Worm (Caenorhabditis elegans) whole organism, L3 larva: Measurements from ENCODE around the gene C55A6.3.

Experiments
- R02D3.7 ChIP-seq: fragments of 150-350 bp; optimal IDR thresholded peaks from 2 replicates; lab custom pipeline; 2014; ENCODE audit warnings: missing biosample characterization, missing genetic modification characterization
- ZK546.5 ChIP-seq: sonication (generic microtip); optimal IDR thresholded peaks from 2 replicates; lab custom pipeline; 2017; ENCODE audit warnings: missing biosample characterization, missing genetic modification characterization
- aly-2 ChIP-seq: fragments of 150-350 bp; optimal IDR thresholded peaks from 2 replicates; lab custom pipeline; 2014; ENCODE audit warnings: missing biosample characterization, missing genetic modification characterization
- ama-1 ChIP-seq: fragments of 150-350 bp; optimal IDR thresholded peaks from 2 replicates; lab custom pipeline; 2018
- ceh-16 ChIP-seq: sonication (generic microtip); optimal IDR thresholded peaks from 2 replicates; lab custom pipeline; 2017; ENCODE audit warnings: missing biosample characterization, missing genetic modification characterization
- ceh-28 ChIP-seq: fragments of 150-350 bp; optimal IDR thresholded peaks from 2 replicates; lab custom pipeline; 2014; ENCODE audit warnings: missing biosample characterization, missing genetic modification reagents, missing genetic modification characterization
- ceh-82 ChIP-seq: fragments of 150-350 bp; optimal IDR thresholded peaks from 2 replicates; lab custom pipeline; 2014; ENCODE audit warnings: missing biosample characterization, missing genetic modification characterization
- daf-12 ChIP-seq: fragments of 150-350 bp; optimal IDR thresholded peaks from 2 replicates; lab custom pipeline; 2014; ENCODE audit warnings: missing biosample characterization, missing genetic modification reagents, missing genetic modification characterization
- egl-27 ChIP-seq: sonication (generic microtip); optimal IDR thresholded peaks from 4 replicates; lab custom pipeline; 2017; ENCODE audit warnings: missing biosample characterization, missing genetic modification reagents, missing genetic modification characterization
- egl-5 ChIP-seq: fragments of 150-350 bp; optimal IDR thresholded peaks from 2 replicates; lab custom pipeline; 2017; ENCODE audit warnings: missing biosample characterization, missing genetic modification reagents, missing genetic modification characterization, inconsistent platforms
- elt-1 ChIP-seq: fragments of 150-350 bp; optimal IDR thresholded peaks from 2 replicates; lab custom pipeline; 2014; ENCODE audit warnings: missing biosample characterization, missing genetic modification characterization
- elt-2 ChIP-seq: sonication (generic microtip); optimal IDR thresholded peaks from 2 replicates; lab custom pipeline; 2016; ENCODE audit warnings: missing genetic modification reagents, mild to moderate bottlenecking, missing genetic modification characterization, missing compliant biosample characterization
- elt-3 ChIP-seq, 3 experiments: fragments of 150-350 bp in 1 of 3; sonication (generic microtip) in 2 of 3; optimal IDR thresholded peaks; 2 replicates in 2 of 3; 4 replicates in 1 of 3; lab custom pipeline; 2014 to 2017; ENCODE audit warnings: missing biosample characterization in 3 of 3, missing genetic modification characterization in 3 of 3
- eor-1 ChIP-seq, 2 experiments: fragments of 150-350 bp; optimal IDR thresholded peaks; 2 replicates each; lab custom pipeline; 2014 to 2018; ENCODE audit warnings: missing biosample characterization in 2 of 2, missing genetic modification characterization in 2 of 2
- fkh-2 ChIP-seq: fragments of 150-350 bp; optimal IDR thresholded peaks from 2 replicates; lab custom pipeline; 2014; ENCODE audit warnings: missing biosample characterization, missing genetic modification reagents, missing genetic modification characterization
- fos-1 ChIP-seq: fragments of 150-350 bp; optimal IDR thresholded peaks from 2 replicates; lab custom pipeline; 2014; ENCODE audit warnings: missing biosample characterization, missing genetic modification characterization
- hmg-11 ChIP-seq: sonication (generic microtip); optimal IDR thresholded peaks from 2 replicates; lab custom pipeline; 2016; ENCODE audit warnings: missing genetic modification characterization, missing compliant biosample characterization
- jun-1 ChIP-seq: fragments of 150-350 bp; optimal IDR thresholded peaks from 2 replicates; lab custom pipeline; 2014; ENCODE audit warnings: missing biosample characterization, missing genetic modification reagents, missing genetic modification characterization
- lin-15B ChIP-seq: fragments of 150-350 bp; optimal IDR thresholded peaks from 2 replicates; lab custom pipeline; 2014; ENCODE audit warnings: missing biosample characterization, missing genetic modification characterization
- lin-39 ChIP-seq: fragments of 150-350 bp; optimal IDR thresholded peaks from 2 replicates; lab custom pipeline; 2018; ENCODE audit warnings: missing biosample characterization, missing genetic modification reagents, missing genetic modification characterization
- lsy-12 ChIP-seq: sonication (generic microtip); optimal IDR thresholded peaks from 2 replicates; lab custom pipeline; 2016; ENCODE audit warnings: mild to moderate bottlenecking, missing genetic modification characterization, missing compliant biosample characterization
- mdl-1 ChIP-seq: fragments of 150-350 bp; optimal IDR thresholded peaks from 2 replicates; lab custom pipeline; 2014; ENCODE audit warnings: missing biosample characterization, missing genetic modification characterization
- mml-1 ChIP-seq: fragments of 150-350 bp; sonication (generic microtip); optimal IDR thresholded peaks from 3 replicates; lab custom pipeline; 2014; ENCODE audit warnings: missing biosample characterization, missing genetic modification characterization
- nfya-1 ChIP-seq: sonication (generic microtip); optimal IDR thresholded peaks from 2 replicates; lab custom pipeline; 2017; ENCODE audit warnings: missing genetic modification characterization, mild to moderate bottlenecking, missing compliant biosample characterization, antibody characterized with exemption, moderate library complexity; ENCODE audit not compliant: insufficient read depth
- nhr-23 ChIP-seq: fragments of 150-350 bp; optimal IDR thresholded peaks from 2 replicates; lab custom pipeline; 2014; ENCODE audit warnings: missing biosample characterization, missing genetic modification reagents, missing genetic modification characterization
- nhr-237 ChIP-seq: fragments of 150-350 bp; optimal IDR thresholded peaks from 2 replicates; lab custom pipeline; 2014; ENCODE audit warnings: missing biosample characterization, missing genetic modification characterization
- nhr-25 ChIP-seq: sonication (generic microtip); optimal IDR thresholded peaks from 2 replicates; lab custom pipeline; 2017; ENCODE audit warnings: missing biosample characterization, missing genetic modification characterization
- nhr-43 ChIP-seq: sonication (generic microtip); optimal IDR thresholded peaks from 2 replicates; lab custom pipeline; 2016; ENCODE audit warnings: mild to moderate bottlenecking, missing genetic modification characterization, missing compliant biosample characterization; ENCODE audit not compliant: poor library complexity, severe bottlenecking
- nhr-67 ChIP-seq: fragments of 150-350 bp; optimal IDR thresholded peaks from 2 replicates; lab custom pipeline; 2014; ENCODE audit warnings: missing biosample characterization, missing genetic modification characterization
- nhr-76 ChIP-seq: fragments of 150-350 bp; sonication (generic microtip); optimal IDR thresholded peaks from 5 replicates; lab custom pipeline; 2014; ENCODE audit warnings: missing biosample characterization, missing genetic modification characterization
- pha-4 ChIP-seq: fragments of 150-350 bp; optimal IDR thresholded peaks from 2 replicates; lab custom pipeline; 2014; ENCODE audit warnings: missing biosample characterization, missing genetic modification reagents, missing genetic modification characterization
- pqm-1 ChIP-seq: fragments of 150-350 bp; optimal IDR thresholded peaks from 2 replicates; lab custom pipeline; 2017; ENCODE audit warnings: missing biosample characterization, missing genetic modification characterization, inconsistent platforms
- sea-2 ChIP-seq: fragments of 150-350 bp; sonication (generic microtip); optimal IDR thresholded peaks from 4 replicates; lab custom pipeline; 2014; ENCODE audit warnings: missing biosample characterization, missing genetic modification reagents, missing genetic modification characterization
- skn-1 ChIP-seq: fragments of 150-350 bp; optimal IDR thresholded peaks from 2 replicates; lab custom pipeline; 2014; ENCODE audit warnings: missing biosample characterization, missing genetic modification characterization
- snpc-4 ChIP-seq: fragments of 150-350 bp; optimal IDR thresholded peaks from 2 replicates; lab custom pipeline; 2014; ENCODE audit warnings: missing biosample characterization, missing genetic modification characterization
- tbx-2 ChIP-seq: sonication (generic microtip); optimal IDR thresholded peaks from 2 replicates; lab custom pipeline; 2016; ENCODE audit warnings: mild to moderate bottlenecking, missing genetic modification characterization, missing compliant biosample characterization
- unc-39 ChIP-seq: sonication (generic microtip); optimal IDR thresholded peaks from 4 replicates; lab custom pipeline; 2017; ENCODE audit warnings: missing biosample characterization, missing genetic modification characterization
- unc-62 ChIP-seq: fragments of 150-350 bp; sonication (generic microtip); optimal IDR thresholded peaks from 4 replicates; lab custom pipeline; 2014; ENCODE audit warnings: missing biosample characterization, missing genetic modification reagents, missing genetic modification characterization
- zag-1 ChIP-seq: fragments of 150-350 bp; optimal IDR thresholded peaks from 2 replicates; lab custom pipeline; 2014; ENCODE audit warnings: missing biosample characterization, missing genetic modification characterization
- ztf-11 ChIP-seq: fragments of 150-350 bp; optimal IDR thresholded peaks from 2 replicates; lab custom pipeline; 2014; ENCODE audit warnings: missing biosample characterization, missing genetic modification characterization
- ztf-4 ChIP-seq: fragments of 150-350 bp; optimal IDR thresholded peaks from 2 replicates; lab custom pipeline; 2014; ENCODE audit warnings: missing biosample characterization, missing genetic modification characterization

Gene C55A6.3

ce11 chrV:11532964-11533363, 19.6 kb upstream of the C55A6.3 start (continued):
- no peak for TF ChIP-seq fos-1 (tag; lab: Kevin White, UChicago)
- TF ChIP-seq elt-1: peak; percentile 53
- TF ChIP-seq elt-3 (tag; optimal IDR thresholded peaks at IDR 0.05; lab: Kevin White, UChicago): no peak
- no peak for TF ChIP-seq nfya-1

- no peak for TF ChIP-seq ceh-28 (tag; lab: Kevin White, UChicago)
- no peak for TF ChIP-seq ZK546.5 (tag; lab: Kevin White, UChicago)
- TF ChIP-seq ama-1: no peak
- TF ChIP-seq lin-15B: no peak
- TF ChIP-seq elt-1: no peak
- TF ChIP-seq nhr-23 (tag; lab: Kevin White, UChicago): no peak
- TF ChIP-seq, all 47 proteins: peak for 0
Observed at ce11 chrV:11532535-11532853, 19.2 kb upstream of the C55A6.3 start.

DNA sequence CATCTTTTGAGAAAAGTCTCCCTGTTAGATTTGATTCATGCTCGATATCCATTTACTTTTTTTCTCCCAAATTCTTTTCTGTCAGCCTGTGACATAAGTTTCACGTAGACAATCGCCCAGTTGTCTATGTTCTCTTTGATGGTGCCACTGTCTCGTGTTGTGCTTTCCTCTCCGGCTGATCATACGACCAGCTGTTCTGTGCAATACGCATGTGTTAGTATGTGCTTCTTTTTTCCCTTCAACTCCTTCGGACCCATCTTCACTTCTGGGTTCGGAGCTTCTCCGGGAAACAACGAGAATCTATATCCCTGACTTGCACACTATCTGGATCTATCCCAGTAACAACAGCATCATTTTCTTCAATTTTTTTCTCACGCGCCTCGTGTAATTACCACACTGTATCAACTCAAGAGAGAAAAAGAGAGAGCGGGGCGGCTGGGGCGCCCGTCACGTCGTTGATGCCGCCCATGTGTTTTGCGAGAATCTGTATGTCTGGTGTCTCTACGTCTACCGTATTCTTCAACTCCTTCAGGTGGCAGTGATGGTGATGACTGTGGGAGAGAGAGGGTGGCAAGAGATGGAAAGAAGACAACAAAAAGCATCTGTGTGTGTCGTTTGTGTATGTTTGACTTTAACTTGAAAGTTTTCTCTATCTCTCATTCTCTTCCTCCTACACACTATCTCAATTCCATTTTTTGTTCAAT, 18.7 kb upstream of the C55A6.3 start:
- TF ChIP-seq hmg-11 (tag; lab: Kevin White, UChicago) (no peak), egl-5 (tag; lab: Kevin White, UChicago) (peak; percentile 21), elt-1 (peak; percentile 58), nhr-76 (tag; lab: Kevin White, UChicago) (no peak), fos-1 (tag; lab: Kevin White, UChicago) (no peak), elt-3 (tag; optimal IDR thresholded peaks at IDR 0.05; lab: Kevin White, UChicago) (peak in 1 of 3 experiments; percentile 43), ceh-16 (tag; lab: Kevin White, UChicago) (no peak), nhr-237 (tag; lab: Kevin White, UChicago) (no peak), lin-15B (no peak), elt-2 (tag; lab: Kevin White, UChicago) (peak; percentile 88), nhr-67 (tag; lab: Kevin White, UChicago) (no peak), daf-12 (tag; lab: Kevin White, UChicago) (no peak), nhr-25 (peak; percentile 95), ceh-82 (no peak), lsy-12 (tag; lab: Kevin White, UChicago) (peak; percentile 58), mdl-1 (tag; lab: Kevin White, UChicago) (peak; percentile 77), nhr-43 (peak; percentile 70), tbx-2 (tag; lab: Kevin White, UChicago) (peak; percentile 54), unc-39 (no peak), aly-2 (no peak), pqm-1 (tag; lab: Kevin White, UChicago) (peak; percentile 81), nfya-1 (peak; percentile 52), zag-1 (no peak), nhr-23 (tag; lab: Kevin White, UChicago) (peak; percentile 28), ZK546.5 (tag; lab: Kevin White, UChicago) (no peak), sea-2 (GFP tag; lab: Kevin White, UChicago) (no peak), R02D3.7 (no peak), fkh-2 (tag; lab: Kevin White, UChicago) (no peak), snpc-4 (peak; percentile 36), eor-1 (tag; optimal IDR thresholded peaks at IDR 0.05; lab: Kevin White, UChicago) (no peak), pha-4 (tag; lab: Kevin White, UChicago) (peak; percentile 96), skn-1 (peak; percentile 73), unc-62 (peak; percentile 62), ztf-4 (tag; lab: Kevin White, UChicago) (peak; percentile 18), egl-27 (peak; percentile 85), lin-39 (tag; lab: Kevin White, UChicago) (peak; percentile 42), mml-1 (no peak), ztf-11 (tag; lab: Kevin White, UChicago) (no peak), ceh-28 (tag; lab: Kevin White, UChicago) (peak; percentile 35), jun-1 (tag; lab: Kevin White, UChicago) (peak; percentile 82)
